Fruit fly (Drosophila melanogaster) whole organism, prepupa: Measurements from ENCODE around the gene eIF2beta.

Experiments used
- Blimp-1 ChIP-seq: fragments of 200-800 bp; sonication (Bioruptor generic); optimal IDR thresholded peaks from 3 replicates; lab custom pipeline; 2017; ENCODE audit warnings: missing biosample characterization, missing genetic modification characterization, mild to moderate bottlenecking, moderate library complexity, missing genetic modification reagents
- CG10631 ChIP-seq: fragments of 200-800 bp; sonication (Bioruptor generic); optimal IDR thresholded peaks from 2 replicates; lab custom pipeline; 2016; ENCODE audit warnings: missing biosample characterization, missing genetic modification characterization
- CG10669 ChIP-seq: fragments of 200-800 bp; sonication (Bioruptor generic); optimal IDR thresholded peaks from 3 replicates; lab custom pipeline; 2018; ENCODE audit warnings: missing biosample characterization, mild to moderate bottlenecking, missing genetic modification characterization, moderate library complexity
- CG11294 ChIP-seq: fragments of 200-800 bp; sonication (Bioruptor generic); IDR thresholded peaks from 2 replicates; pipeline ENCODE4 v1.3.6; 2022; ENCODE audit warnings: missing biosample characterization, missing genetic modification characterization
- CG11902 ChIP-seq: fragments of 200-800 bp; sonication (Bioruptor generic); optimal IDR thresholded peaks from 3 replicates; lab custom pipeline; 2016; ENCODE audit warnings: missing biosample characterization, missing genetic modification characterization
- CG1621 ChIP-seq: fragments of 200-800 bp; sonication (Bioruptor generic); optimal IDR thresholded peaks from 3 replicates; lab custom pipeline; 2018; ENCODE audit warnings: missing biosample characterization, mild to moderate bottlenecking, missing genetic modification characterization
- CG3032 ChIP-seq: fragments of 200-800 bp; optimal IDR thresholded peaks from 2 replicates; lab custom pipeline; 2019; ENCODE audit warnings: missing biosample characterization, mild to moderate bottlenecking, missing genetic modification characterization, moderate library complexity
- CG32006 ChIP-seq: fragments of 200-800 bp; sonication (Bioruptor generic); optimal IDR thresholded peaks from 3 replicates; lab custom pipeline; 2017; ENCODE audit warnings: missing biosample characterization, mild to moderate bottlenecking, missing genetic modification characterization
- CG3919 ChIP-seq: fragments of 200-800 bp; sonication (Bioruptor generic); optimal IDR thresholded peaks from 3 replicates; lab custom pipeline; 2016; ENCODE audit warnings: missing biosample characterization, missing genetic modification characterization
- CG6163 ChIP-seq: fragments of 200-800 bp; sonication (Bioruptor generic); IDR thresholded peaks from 3 replicates; pipeline ENCODE4 v1.3.6; 2022; ENCODE audit warnings: missing biosample characterization, missing genetic modification characterization
- CG6792 ChIP-seq: fragments of 200-800 bp; sonication (Bioruptor generic); optimal IDR thresholded peaks from 3 replicates; lab custom pipeline; 2016; ENCODE audit warnings: missing biosample characterization, missing genetic modification characterization
- CG6808 ChIP-seq: fragments of 200-800 bp; sonication (Bioruptor generic); optimal IDR thresholded peaks from 3 replicates; lab custom pipeline; 2017; ENCODE audit warnings: missing biosample characterization, missing genetic modification characterization, mild to moderate bottlenecking, moderate library complexity, missing genetic modification reagents
- CG7368 ChIP-seq: fragments of 200-800 bp; sonication (Bioruptor generic); optimal IDR thresholded peaks from 3 replicates; lab custom pipeline; 2016; ENCODE audit warnings: missing biosample characterization, missing genetic modification characterization
- CG8119 ChIP-seq: fragments of 200-800 bp; sonication (Bioruptor generic); IDR thresholded peaks from 3 replicates; pipeline ENCODE4 v1.3.6; 2022; ENCODE audit warnings: missing biosample characterization, missing genetic modification characterization
- CG8319 ChIP-seq: fragments of 200-800 bp; sonication (Bioruptor generic); optimal IDR thresholded peaks from 3 replicates; lab custom pipeline; 2016; ENCODE audit warnings: missing biosample characterization, missing genetic modification characterization
- CG8632 ChIP-seq: fragments of 200-800 bp; sonication (Bioruptor generic); optimal IDR thresholded peaks from 3 replicates; lab custom pipeline; 2016; ENCODE audit warnings: missing biosample characterization, missing genetic modification characterization
- Eip75B ChIP-seq: fragments of 200-800 bp; sonication (Bioruptor generic); optimal IDR thresholded peaks from 3 replicates; lab custom pipeline; 2016; ENCODE audit warnings: missing biosample characterization, missing genetic modification characterization
- Eip78C ChIP-seq: fragments of 200-800 bp; sonication (Bioruptor generic); peaks from one replicate; lab custom pipeline; 2016; ENCODE audit warnings: missing biosample characterization, missing genetic modification characterization
- Eip93F ChIP-seq: fragments of 200-800 bp; sonication (Bioruptor generic); optimal IDR thresholded peaks from 2 replicates; lab custom pipeline; 2016; ENCODE audit warnings: missing biosample characterization, mild to moderate bottlenecking, missing genetic modification characterization
- Ets96B ChIP-seq: fragments of 200-800 bp; optimal IDR thresholded peaks from 2 replicates; lab custom pipeline; 2019; ENCODE audit warnings: missing biosample characterization, mild to moderate bottlenecking, missing genetic modification characterization, moderate library complexity
- Hr38 ChIP-seq: sonication (Bioruptor generic); optimal IDR thresholded peaks from 2 replicates; lab custom pipeline; 2016; ENCODE audit warnings: missing biosample characterization, missing genetic modification characterization
- Hr4 ChIP-seq: fragments of 200-800 bp; sonication (Bioruptor generic); optimal IDR thresholded peaks from 3 replicates; lab custom pipeline; 2016; ENCODE audit warnings: missing biosample characterization, missing genetic modification characterization
- Met ChIP-seq: fragments of 200-800 bp; sonication (Bioruptor generic); optimal IDR thresholded peaks from 3 replicates; lab custom pipeline; 2016; ENCODE audit warnings: missing biosample characterization, missing genetic modification characterization
- OdsH ChIP-seq: fragments of 200-800 bp; sonication (Bioruptor generic); optimal IDR thresholded peaks from 3 replicates; lab custom pipeline; 2016; ENCODE audit warnings: missing biosample characterization, missing genetic modification characterization
- Sox102F ChIP-seq: fragments of 200-800 bp; sonication (Bioruptor generic); optimal IDR thresholded peaks from 2 replicates; lab custom pipeline; 2016; ENCODE audit warnings: missing biosample characterization, mild to moderate bottlenecking, missing genetic modification characterization
- achi ChIP-seq: fragments of 200-800 bp; sonication (Bioruptor generic); optimal IDR thresholded peaks from 3 replicates; lab custom pipeline; 2016; ENCODE audit warnings: missing biosample characterization, missing genetic modification characterization
- acj6 ChIP-seq: fragments of 200-800 bp; sonication (Bioruptor generic); optimal IDR thresholded peaks from 3 replicates; lab custom pipeline; 2016; ENCODE audit warnings: missing biosample characterization, missing genetic modification characterization
- cyc ChIP-seq: fragments of 200-800 bp; sonication (Bioruptor generic); optimal IDR thresholded peaks from 3 replicates; lab custom pipeline; 2016; ENCODE audit warnings: missing biosample characterization, missing genetic modification characterization
- dsx ChIP-seq: fragments of 200-800 bp; optimal IDR thresholded peaks from 3 replicates; lab custom pipeline; 2019; ENCODE audit warnings: missing biosample characterization, mild to moderate bottlenecking, missing genetic modification characterization, moderate library complexity; ENCODE audit not compliant: poor library complexity, severe bottlenecking
- eg ChIP-seq: fragments of 200-800 bp; sonication (Bioruptor generic); IDR thresholded peaks from 3 replicates; pipeline ENCODE4 v1.3.6; 2022; ENCODE audit warnings: missing biosample characterization, missing genetic modification characterization
- esn ChIP-seq: fragments of 200-800 bp; sonication (Bioruptor generic); optimal IDR thresholded peaks from 2 replicates; lab custom pipeline; 2016; ENCODE audit warnings: missing biosample characterization, mild to moderate bottlenecking, missing genetic modification characterization, moderate library complexity
- fd59A ChIP-seq: fragments of 200-800 bp; sonication (Bioruptor generic); optimal IDR thresholded peaks from 2 replicates; lab custom pipeline; 2017; ENCODE audit warnings: missing biosample characterization, mild to moderate bottlenecking, missing genetic modification characterization, missing genetic modification reagents
- fd85E ChIP-seq: fragments of 200-800 bp; sonication (Bioruptor generic); optimal IDR thresholded peaks from 3 replicates; lab custom pipeline; 2016; ENCODE audit warnings: missing biosample characterization, missing genetic modification characterization
- lz ChIP-seq: fragments of 200-800 bp; sonication (Bioruptor generic); optimal IDR thresholded peaks from 3 replicates; lab custom pipeline; 2016; ENCODE audit warnings: missing biosample characterization, missing genetic modification characterization
- pdm3 ChIP-seq: fragments of 200-800 bp; sonication (Bioruptor generic); optimal IDR thresholded peaks from 3 replicates; lab custom pipeline; 2016; ENCODE audit warnings: missing biosample characterization, missing genetic modification characterization
- salr ChIP-seq, 2 experiments: fragments of 200-800 bp; sonication (Bioruptor generic); optimal IDR thresholded peaks; 3 replicates each; lab custom pipeline; 2016 to 2018; ENCODE audit warnings: missing biosample characterization in 2 of 2, missing genetic modification characterization in 2 of 2, mild to moderate bottlenecking in 1 of 2
- spab ChIP-seq: fragments of 200-800 bp; sonication (Bioruptor generic); optimal IDR thresholded peaks from 2 replicates; lab custom pipeline; 2017; ENCODE audit warnings: missing biosample characterization, mild to moderate bottlenecking, missing genetic modification characterization, missing genetic modification reagents
- ss ChIP-seq, 2 experiments: fragments of 200-800 bp; sonication (Bioruptor generic); optimal IDR thresholded peaks; 2 replicates in 1 of 2; 3 replicates in 1 of 2; lab custom pipeline; 2017 to 2018; ENCODE audit warnings: mild to moderate bottlenecking in 2 of 2, missing biosample characterization in 2 of 2, missing genetic modification characterization in 2 of 2, moderate library complexity in 1 of 2
- svp ChIP-seq: fragments of 200-800 bp; sonication (Bioruptor generic); peaks from one replicate; lab custom pipeline; 2016; ENCODE audit warnings: missing biosample characterization, missing genetic modification characterization
- topi ChIP-seq: fragments of 200-800 bp; sonication (Bioruptor generic); optimal IDR thresholded peaks from 3 replicates; lab custom pipeline; 2016; ENCODE audit warnings: missing biosample characterization, missing genetic modification characterization
- vri ChIP-seq: fragments of 200-800 bp; sonication (Bioruptor generic); optimal IDR thresholded peaks from 3 replicates; lab custom pipeline; 2016; ENCODE audit warnings: missing biosample characterization, mild to moderate bottlenecking, missing genetic modification characterization

The eIF2beta gene

dm6 chr3L:12533392-12534070 lies 7.0 kb upstream of the eIF2beta start, which contains the start of the genes Tsf2 and CG34242 (continued):
- peak; percentile 84 for TF ChIP-seq CG11902
- TF ChIP-seq spab (GFP tag; lab: Kevin White, UChicago), result peak; percentile 74
- TF ChIP-seq Ets96B, result peak; percentile 81
- TF ChIP-seq cyc, result peak; percentile 85
- TF ChIP-seq CG6163 (GFP tag; lab: Robert Waterston, UW), result peak; percentile 95
- peak; percentile 88 for TF ChIP-seq dsx (GFP tag; lab: Kevin White, UChicago)
- TF ChIP-seq fd59A (GFP tag; lab: Kevin White, UChicago), result no peak
- TF ChIP-seq salr (GFP tag; optimal IDR thresholded peaks at IDR 0.05; lab: Kevin White, UChicago), result no peak
- TF ChIP-seq CG8319, result peak; percentile 81
- peak; percentile 79 for TF ChIP-seq CG10631 (GFP tag; lab: Kevin White, UChicago)
- TF ChIP-seq Eip93F (GFP tag; lab: Kevin White, UChicago), result peak; percentile 34
- peak; percentile 89 for TF ChIP-seq CG3919 (GFP tag; lab: Kevin White, UChicago)
- no peak for TF ChIP-seq achi
- peak; percentile 42 for TF ChIP-seq CG1621 (tag; lab: Kevin White, UChicago)
- no peak for TF ChIP-seq fd85E (GFP tag; lab: Kevin White, UChicago)
- TF ChIP-seq Eip78C (GFP tag; lab: Kevin White, UChicago), result peak; percentile 89
- peak; percentile 37 for TF ChIP-seq CG7368 (GFP tag; lab: Kevin White, UChicago)

- TF ChIP-seq svp (peak; percentile 92), CG3919 (GFP tag; lab: Kevin White, UChicago) (no peak)
These were observed 5.7 kb upstream of the eIF2beta start for dm6 chr3L:12532220-12532619.

- TF ChIP-seq Hr38 (GFP tag; lab: Kevin White, UChicago) (no peak), CG1621 (tag; lab: Kevin White, UChicago) (peak; percentile 90), svp (peak; percentile 87), dsx (GFP tag; lab: Kevin White, UChicago) (no peak), acj6 (GFP tag; lab: Kevin White, UChicago) (peak; percentile 2), vri (GFP tag; lab: Kevin White, UChicago) (no peak), OdsH (peak; percentile 3), Eip78C (GFP tag; lab: Kevin White, UChicago) (peak; percentile 48), esn (GFP tag; lab: Kevin White, UChicago) (peak; percentile 24), Met (peak; percentile 18), lz (peak; percentile 7), CG8119 (no peak)
These were observed 3.5 kb upstream of the eIF2beta start, which contains the start of gene nst for dm6 chr3L:12530044-12530443. Gene nst (minus strand): TSS chr3L:12530171.

dm6 chr3L:12529431-12530007 lies 3.0 kb upstream of the eIF2beta start:
- peak; percentile 55 for TF ChIP-seq achi
- TF ChIP-seq CG3919 (GFP tag; lab: Kevin White, UChicago), result peak; percentile 67
- TF ChIP-seq CG11294, result peak; percentile 64
- TF ChIP-seq salr (GFP tag; optimal IDR thresholded peaks at IDR 0.05; lab: Kevin White, UChicago), result peak in 1 of 2 experiments; percentile 63
- peak; percentile 61 for TF ChIP-seq lz
- TF ChIP-seq Sox102F (GFP tag; lab: Kevin White, UChicago), result no peak
- peak; percentile 70 for TF ChIP-seq pdm3 (GFP tag; lab: Kevin White, UChicago)
- TF ChIP-seq eg (GFP tag; lab: Robert Waterston, UW), result peak; percentile 86
- peak; percentile 63 for TF ChIP-seq CG6792 (GFP tag; lab: Kevin White, UChicago)
- TF ChIP-seq dsx (GFP tag; lab: Kevin White, UChicago), result peak; percentile 60
- TF ChIP-seq CG10669 (GFP tag; lab: Kevin White, UChicago), result peak; percentile 59
- peak; percentile 48 for TF ChIP-seq CG7368 (GFP tag; lab: Kevin White, UChicago)
- TF ChIP-seq Eip93F (GFP tag; lab: Kevin White, UChicago), result peak; percentile 65
- peak; percentile 65 for TF ChIP-seq CG32006 (GFP tag; lab: Kevin White, UChicago)
- no peak for TF ChIP-seq fd59A (GFP tag; lab: Kevin White, UChicago)
- peak; percentile 43 to 45 for TF ChIP-seq ss (GFP tag; optimal IDR thresholded peaks at IDR 0.05; lab: Kevin White, UChicago)
- TF ChIP-seq spab (GFP tag; lab: Kevin White, UChicago), result peak; percentile 51
- TF ChIP-seq CG1621 (tag; lab: Kevin White, UChicago), result no peak
- peak; percentile 76 for TF ChIP-seq topi (GFP tag; lab: Kevin White, UChicago)
- TF ChIP-seq Eip75B (GFP tag; lab: Kevin White, UChicago), result peak; percentile 50
- TF ChIP-seq Met, result peak; percentile 74
- no peak for TF ChIP-seq Blimp-1 (GFP tag; lab: Kevin White, UChicago)
- peak; percentile 44 for TF ChIP-seq CG10631 (GFP tag; lab: Kevin White, UChicago)
- peak; percentile 51 for TF ChIP-seq CG6808 (GFP tag; lab: Kevin White, UChicago)
- TF ChIP-seq cyc, result peak; percentile 56
- TF ChIP-seq Hr4 (GFP tag; lab: Kevin White, UChicago), result peak; percentile 68
- peak; percentile 46 for TF ChIP-seq CG3032 (tag; lab: Kevin White, UChicago)
- TF ChIP-seq vri (GFP tag; lab: Kevin White, UChicago), result peak; percentile 71
- peak; percentile 61 for TF ChIP-seq CG8632 (GFP tag; lab: Kevin White, UChicago)
